Fruit fly (Drosophila melanogaster) whole organism, pupa: ENCODE data around the gene CG5214.

Source experiments
- CG10348 ChIP-seq: fragments of 200-800 bp; sonication (Bioruptor generic); IDR thresholded peaks from 2 replicates; pipeline ENCODE4 v1.3.6; 2022; ENCODE audit warnings: missing biosample characterization, missing genetic modification characterization
- CG12605 ChIP-seq: fragments of 200-800 bp; sonication (Bioruptor generic); IDR thresholded peaks from 2 replicates; pipeline ENCODE4 v1.3.6; 2022; ENCODE audit warnings: missing biosample characterization, missing genetic modification characterization
- CG13204 ChIP-seq: fragments of 200-800 bp; sonication (Bioruptor generic); optimal IDR thresholded peaks from 2 replicates; lab custom pipeline; 2018; ENCODE audit warnings: missing biosample characterization, mild to moderate bottlenecking, missing genetic modification characterization, moderate library complexity
- CG14655 ChIP-seq: fragments of 200-800 bp; sonication (Bioruptor generic); optimal IDR thresholded peaks from 3 replicates; lab custom pipeline; 2017; ENCODE audit warnings: mild to moderate bottlenecking, missing biosample characterization, missing genetic modification reagents, missing genetic modification characterization
- CG15710 ChIP-seq: fragments of 200-800 bp; sonication (Bioruptor generic); optimal IDR thresholded peaks from 2 replicates; lab custom pipeline; 2018; ENCODE audit warnings: missing biosample characterization, mild to moderate bottlenecking, missing genetic modification characterization, moderate library complexity
- CG17806 ChIP-seq: fragments of 200-800 bp; sonication (Bioruptor generic); optimal IDR thresholded peaks from 2 replicates; lab custom pipeline; 2018; ENCODE audit warnings: missing biosample characterization, mild to moderate bottlenecking, missing genetic modification characterization, moderate library complexity
- CG32121 ChIP-seq: fragments of 200-800 bp; sonication (Bioruptor generic); IDR thresholded peaks from 2 replicates; pipeline ENCODE4 v1.3.6; 2022; ENCODE audit warnings: missing biosample characterization, missing genetic modification characterization
- CG34367 ChIP-seq: fragments of 200-800 bp; sonication (Bioruptor generic); optimal IDR thresholded peaks from 2 replicates; lab custom pipeline; 2018; ENCODE audit warnings: missing biosample characterization, mild to moderate bottlenecking, missing genetic modification characterization
- CG4496 ChIP-seq: fragments of 200-800 bp; sonication (Bioruptor generic); IDR thresholded peaks from 3 replicates; pipeline ENCODE4 v1.3.6; 2022; ENCODE audit warnings: missing biosample characterization, missing genetic modification characterization
- CG8159 ChIP-seq: fragments of 200-800 bp; sonication (Bioruptor generic); optimal IDR thresholded peaks from 3 replicates; lab custom pipeline; 2018; ENCODE audit warnings: missing biosample characterization, mild to moderate bottlenecking, missing genetic modification characterization, moderate library complexity
- CG8301 ChIP-seq: fragments of 200-800 bp; sonication (Bioruptor generic); optimal IDR thresholded peaks from 2 replicates; lab custom pipeline; 2018; ENCODE audit warnings: missing biosample characterization, mild to moderate bottlenecking, missing genetic modification characterization
- CG9948 ChIP-seq: fragments of 200-800 bp; sonication (Bioruptor generic); optimal IDR thresholded peaks from 2 replicates; lab custom pipeline; 2018; ENCODE audit warnings: missing biosample characterization, mild to moderate bottlenecking, missing genetic modification characterization, moderate library complexity
- D1 ChIP-seq: fragments of 200-800 bp; sonication (Bioruptor generic); optimal IDR thresholded peaks from 2 replicates; lab custom pipeline; 2018; ENCODE audit warnings: missing biosample characterization, mild to moderate bottlenecking, missing genetic modification characterization, moderate library complexity
- EcR ChIP-seq: fragments of 200-800 bp; sonication (Bioruptor generic); optimal IDR thresholded peaks from 3 replicates; lab custom pipeline; 2019; ENCODE audit warnings: missing biosample characterization, missing genetic modification characterization, mild to moderate bottlenecking, moderate library complexity, missing genetic modification reagents
- Ets98B ChIP-seq: fragments of 200-800 bp; sonication (Bioruptor generic); IDR thresholded peaks from 2 replicates; pipeline ENCODE4 v1.3.6; 2022; ENCODE audit warnings: missing biosample characterization, missing genetic modification characterization
- Pif1A ChIP-seq: fragments of 200-800 bp; sonication (Bioruptor generic); optimal IDR thresholded peaks from 3 replicates; lab custom pipeline; 2016; ENCODE audit warnings: missing biosample characterization, missing genetic modification characterization
- Pif1B ChIP-seq: fragments of 200-800 bp; sonication (Bioruptor generic); optimal IDR thresholded peaks from 3 replicates; lab custom pipeline; 2016; ENCODE audit warnings: missing biosample characterization, missing genetic modification characterization
- Snoo ChIP-seq: fragments of 200-800 bp; sonication (Bioruptor generic); optimal IDR thresholded peaks from 3 replicates; lab custom pipeline; 2017; ENCODE audit warnings: missing biosample characterization, mild to moderate bottlenecking, missing genetic modification characterization, inconsistent platforms
- fd96Ca ChIP-seq: fragments of 200-800 bp; sonication (Bioruptor generic); IDR thresholded peaks from 3 replicates; pipeline ENCODE4 v1.3.6; 2022; ENCODE audit warnings: missing biosample characterization, missing genetic modification characterization
- gl ChIP-seq: fragments of 200-800 bp; sonication (Bioruptor generic); optimal IDR thresholded peaks from 2 replicates; lab custom pipeline; 2018; ENCODE audit warnings: missing biosample characterization, mild to moderate bottlenecking, missing genetic modification characterization
- rn ChIP-seq: fragments of 200-800 bp; sonication (Bioruptor generic); IDR thresholded peaks from 2 replicates; pipeline ENCODE4 v1.3.6; 2022; ENCODE audit warnings: missing biosample characterization, missing genetic modification characterization

The CG5214 gene

dm6 chr3R:11240891-11241290, 3.2 kb upstream of the CG5214 start, which contains the start of the genes scpr-B and scpr-A:
scpr-B (minus strand) TSS chr3R:11240991.
scpr-A (plus strand) TSS chr3R:11241183.
- TF ChIP-seq CG13204 (GFP tag; lab: Kevin White, UChicago), result no peak
- TF ChIP-seq fd96Ca (GFP tag; lab: Robert Waterston, UW), result no peak
- no peak for TF ChIP-seq EcR (GFP tag; lab: Kevin White, UChicago)
- TF ChIP-seq D1 (tag; lab: Kevin White, UChicago), result no peak
- no peak for TF ChIP-seq CG14655 (GFP tag; lab: Kevin White, UChicago)
- no peak for TF ChIP-seq Ets98B (GFP tag; lab: Robert Waterston, UW)
- TF ChIP-seq Pif1B (GFP tag; lab: Kevin White, UChicago), result no peak
- TF ChIP-seq CG34367 (tag; lab: Kevin White, UChicago), result no peak
- no peak for TF ChIP-seq Pif1A
- no peak for TF ChIP-seq CG4496 (GFP tag; lab: Robert Waterston, UW)
- TF ChIP-seq Snoo, result no peak
- TF ChIP-seq rn (GFP tag; lab: Robert Waterston, UW), result no peak
- no peak for TF ChIP-seq CG9948 (tag; lab: Kevin White, UChicago)
- TF ChIP-seq CG32121, result no peak
- TF ChIP-seq CG8159, result no peak
- no peak for TF ChIP-seq gl (tag; lab: Kevin White, UChicago)
- no peak for TF ChIP-seq CG10348 (GFP tag; lab: Robert Waterston, UW)
- TF ChIP-seq CG8301, result no peak
- TF ChIP-seq CG15710 (tag; lab: Kevin White, UChicago), result no peak
- TF ChIP-seq, all 21 proteins: peak for 0

- TF ChIP-seq CG4496 (GFP tag; lab: Robert Waterston, UW) (no peak), EcR (GFP tag; lab: Kevin White, UChicago) (peak; percentile 17)
These were observed 903 bp upstream of the CG5214 start for dm6 chr3R:11243057-11243740.

- TF ChIP-seq CG15710 (tag; lab: Kevin White, UChicago) (no peak), Pif1A (no peak), CG10348 (GFP tag; lab: Robert Waterston, UW) (no peak), CG12605 (GFP tag; lab: Robert Waterston, UW) (no peak), gl (tag; lab: Kevin White, UChicago) (no peak), CG8159 (no peak), Snoo (no peak), D1 (tag; lab: Kevin White, UChicago) (no peak), CG14655 (GFP tag; lab: Kevin White, UChicago) (no peak), CG17806 (tag; lab: Kevin White, UChicago) (no peak), CG34367 (tag; lab: Kevin White, UChicago) (no peak), CG8301 (no peak), CG4496 (GFP tag; lab: Robert Waterston, UW) (no peak)
These were observed 1.7 kb downstream of the CG5214 start for dm6 chr3R:11245803-11246202.

- TF ChIP-seq Ets98B (GFP tag; lab: Robert Waterston, UW) (no peak), CG12605 (GFP tag; lab: Robert Waterston, UW) (no peak), CG13204 (GFP tag; lab: Kevin White, UChicago) (no peak), Snoo (no peak), D1 (tag; lab: Kevin White, UChicago) (no peak), Pif1B (GFP tag; lab: Kevin White, UChicago) (no peak), rn (GFP tag; lab: Robert Waterston, UW) (no peak), EcR (GFP tag; lab: Kevin White, UChicago) (no peak), CG8301 (no peak), CG10348 (GFP tag; lab: Robert Waterston, UW) (no peak), CG4496 (GFP tag; lab: Robert Waterston, UW) (no peak), CG15710 (tag; lab: Kevin White, UChicago) (no peak), CG8159 (no peak), gl (tag; lab: Kevin White, UChicago) (no peak), CG34367 (tag; lab: Kevin White, UChicago) (no peak), CG14655 (GFP tag; lab: Kevin White, UChicago) (no peak), CG17806 (tag; lab: Kevin White, UChicago) (no peak), Pif1A (no peak)
These were observed 2.8 kb downstream of the CG5214 start for dm6 chr3R:11246865-11247264.

dm6 chr3R:11253768-11254167, 9.7 kb downstream of the CG5214 start:
- TF ChIP-seq gl (tag; lab: Kevin White, UChicago) (no peak), D1 (tag; lab: Kevin White, UChicago) (no peak)

- TF ChIP-seq Snoo, result no peak
These were observed 10.4 kb downstream of the CG5214 start for dm6 chr3R:11254382-11254953.

- TF ChIP-seq CG13204 (GFP tag; lab: Kevin White, UChicago), result no peak
- no peak for TF ChIP-seq gl (tag; lab: Kevin White, UChicago)
- no peak for TF ChIP-seq EcR (GFP tag; lab: Kevin White, UChicago)
- TF ChIP-seq rn (GFP tag; lab: Robert Waterston, UW), result no peak
- TF ChIP-seq CG32121, result no peak
These were observed 13.4 kb downstream of the CG5214 start for dm6 chr3R:11257537-11257936.
